Worm (Caenorhabditis elegans): ENCODE data around the gene fkb-1.

The fkb-1 gene

ce11 chrIV:11001614-11002013, 34.8 kb upstream of the fkb-1 start, which contains the start of gene F13H10.9:
F13H10.9 (plus strand) TSS chrIV:11001914.
- TF ChIP-seq egl-27 (tag; optimal IDR thresholded peaks at IDR 0.05) (no peak), nhr-23 (tag; optimal IDR thresholded peaks at IDR 0.05) (no peak), snpc-4 (tag; optimal IDR thresholded peaks at IDR 0.05) (no peak), eor-1 (tag; optimal IDR thresholded peaks at IDR 0.05) (no peak), zag-1 (tag; optimal IDR thresholded peaks at IDR 0.05) (no peak), ceh-28 (tag; optimal IDR thresholded peaks at IDR 0.05) (no peak), ama-1 (optimal IDR thresholded peaks at IDR 0.05) (no peak), nfya-1 (tag; optimal IDR thresholded peaks at IDR 0.05; ENCODE audit: insufficient read depth) (no peak), fkh-2 (tag; optimal IDR thresholded peaks at IDR 0.05) (no peak), ztf-11 (tag; optimal IDR thresholded peaks at IDR 0.05) (no peak), skn-1 (tag; optimal IDR thresholded peaks at IDR 0.05) (no peak), nhr-76 (tag; optimal IDR thresholded peaks at IDR 0.05) (no peak), unc-39 (tag; optimal IDR thresholded peaks at IDR 0.05) (no peak), daf-12 (tag; optimal IDR thresholded peaks at IDR 0.05) (no peak), sea-2 (GFP tag; optimal IDR thresholded peaks at IDR 0.05) (no peak)

DNA sequence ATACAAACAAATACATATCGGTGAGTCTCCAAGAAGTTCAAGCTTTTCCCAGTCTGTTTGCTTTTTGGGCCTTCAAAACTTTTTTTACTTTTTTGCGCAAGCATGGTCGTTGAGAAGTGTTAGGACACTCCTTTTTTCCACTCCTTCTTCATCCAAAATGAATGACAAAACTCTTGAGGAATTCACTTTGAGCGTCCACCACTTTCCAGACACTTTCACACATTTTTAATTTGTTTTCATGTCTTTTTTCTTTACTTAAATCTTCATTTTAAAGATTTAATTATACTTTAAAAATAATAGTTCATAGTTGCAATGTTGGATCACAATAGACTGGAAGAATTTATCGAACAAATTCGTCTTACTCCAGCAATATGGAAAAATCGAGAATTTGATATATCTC, 32.1 kb upstream of the fkb-1 start, which contains the start of gene F13H10.1:
TSS of gene F13H10.1 (plus strand) at position 301 of the 400 bp plus-strand sequence.
- no peak for TF ChIP-seq egl-27 (tag; optimal IDR thresholded peaks at IDR 0.05)
- TF ChIP-seq snpc-4 (tag; optimal IDR thresholded peaks at IDR 0.05) = no peak
- no peak for TF ChIP-seq nhr-237 (tag; optimal IDR thresholded peaks at IDR 0.05)
- no peak for TF ChIP-seq mml-1 (tag; optimal IDR thresholded peaks at IDR 0.05)
- TF ChIP-seq skn-1 (tag; optimal IDR thresholded peaks at IDR 0.05) = no peak

- TF ChIP-seq nhr-12 (tag; optimal IDR thresholded peaks at IDR 0.05) (no peak), ceh-9 (tag; optimal IDR thresholded peaks at IDR 0.05) (no peak), mdl-1 (tag; optimal IDR thresholded peaks at IDR 0.05) (no peak), nfya-1 (tag; optimal IDR thresholded peaks at IDR 0.05; ENCODE audit: insufficient read depth) (no peak), egl-5 (tag; optimal IDR thresholded peaks at IDR 0.05) (no peak), nhr-11 (tag; optimal IDR thresholded peaks at IDR 0.05) (peak; percentile 40)
These were observed 30.0 kb upstream of the fkb-1 start for ce11 chrIV:11006383-11006782.

DNA sequence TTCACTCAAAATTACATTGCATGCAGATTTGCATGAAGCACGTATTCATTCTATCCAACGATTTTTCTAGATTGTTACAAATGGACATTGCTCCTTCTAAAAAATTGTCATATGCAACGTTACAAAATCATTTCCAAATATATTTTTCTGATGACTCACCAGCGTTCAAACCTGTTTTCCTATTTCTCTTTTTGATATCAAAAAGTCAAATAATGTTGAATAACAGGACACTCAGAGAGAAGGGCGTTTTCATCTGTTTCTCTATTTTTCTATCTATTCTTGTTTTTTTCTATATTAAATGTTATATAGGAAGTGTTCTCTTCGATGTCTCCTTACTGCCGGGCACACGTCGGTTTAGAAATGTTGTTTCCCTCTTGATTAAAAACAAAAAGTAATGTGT, 29.5 kb upstream of the fkb-1 start:
- TF ChIP-seq hmg-11 (tag; optimal IDR thresholded peaks at IDR 0.05) = no peak

- peak; percentile 10 for TF ChIP-seq jun-1 (tag; optimal IDR thresholded peaks at IDR 0.05)
- no peak for TF ChIP-seq ztf-11 (tag; optimal IDR thresholded peaks at IDR 0.05)
- peak; percentile 1 for TF ChIP-seq nfya-1 (tag; optimal IDR thresholded peaks at IDR 0.05; ENCODE audit: insufficient read depth)
- peak; percentile 81 for TF ChIP-seq pha-4 (tag; optimal IDR thresholded peaks at IDR 0.05)
- TF ChIP-seq hmg-11 (tag; optimal IDR thresholded peaks at IDR 0.05) = peak; percentile 48
- TF ChIP-seq ceh-82 (tag; optimal IDR thresholded peaks at IDR 0.05) = no peak
- TF ChIP-seq nhr-23 (tag; optimal IDR thresholded peaks at IDR 0.05) = peak; percentile 54
- peak; percentile 20 for TF ChIP-seq nhr-25 (tag; optimal IDR thresholded peaks at IDR 0.05)
- TF ChIP-seq ama-1 (optimal IDR thresholded peaks at IDR 0.05) = no peak
- no peak for TF ChIP-seq zag-1 (tag; optimal IDR thresholded peaks at IDR 0.05)
- TF ChIP-seq fkh-2 (tag; optimal IDR thresholded peaks at IDR 0.05) = no peak
These were observed 28.1 kb upstream of the fkb-1 start for ce11 chrIV:11008255-11008654.

DNA sequence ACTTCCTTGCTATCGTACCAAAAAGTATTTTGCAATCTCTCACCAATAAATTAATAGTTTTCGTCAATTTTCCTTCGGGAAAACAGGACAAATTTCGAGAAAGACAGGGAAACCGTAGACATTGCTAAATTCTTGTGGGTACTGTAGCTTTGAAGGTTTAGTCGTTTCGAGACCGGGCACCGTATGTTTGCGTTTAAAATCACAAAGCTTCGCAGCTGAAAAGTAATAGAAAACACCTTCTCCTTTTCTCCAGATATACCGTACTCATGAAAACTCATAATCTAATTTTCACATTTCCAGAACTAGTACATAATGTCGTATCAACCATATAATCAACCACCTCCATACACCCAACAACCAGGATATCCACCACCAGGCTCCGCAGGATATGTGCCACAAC, 27.4 kb upstream of the fkb-1 start, which contains the start of gene F13H10.6:
TSS of gene F13H10.6 (plus strand) at position 301 of the 400 bp plus-strand sequence.
- no peak for TF ChIP-seq zag-1 (tag; optimal IDR thresholded peaks at IDR 0.05)

DNA sequence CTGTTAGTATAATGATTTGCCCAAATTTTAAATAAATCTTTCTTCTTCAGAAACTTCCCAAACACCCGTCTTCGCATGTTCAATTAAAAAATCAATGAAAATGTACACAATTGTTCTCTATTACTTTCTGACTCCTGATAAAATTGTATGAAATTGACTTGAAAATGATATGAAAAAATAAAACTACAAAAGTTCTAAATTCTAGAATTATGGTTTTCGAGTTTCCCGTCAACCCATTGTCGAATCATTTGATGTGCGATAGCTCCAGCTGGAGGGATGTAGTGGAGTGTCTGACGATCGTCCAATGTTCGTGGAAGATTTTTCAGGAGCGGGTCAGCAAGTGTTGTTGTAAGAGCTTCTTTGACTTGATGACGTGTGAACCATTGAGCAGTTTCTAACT, 26.5 kb upstream of the fkb-1 start:
- TF ChIP-seq fos-1 (tag; optimal IDR thresholded peaks at IDR 0.05) = no peak
- TF ChIP-seq ztf-11 (tag; optimal IDR thresholded peaks at IDR 0.05) = no peak

- TF ChIP-seq nhr-28 (tag; optimal IDR thresholded peaks at IDR 0.05) (no peak), lsy-12 (tag; optimal IDR thresholded peaks at IDR 0.05) (no peak), ZK546.5 (tag; optimal IDR thresholded peaks at IDR 0.05) (no peak), ceh-9 (tag; optimal IDR thresholded peaks at IDR 0.05) (no peak), nhr-11 (tag; optimal IDR thresholded peaks at IDR 0.05) (no peak), aly-2 (tag; optimal IDR thresholded peaks at IDR 0.05) (no peak), fkh-10 (GFP tag; optimal IDR thresholded peaks at IDR 0.05) (no peak), egl-27 (tag; optimal IDR thresholded peaks at IDR 0.05) (no peak), nhr-12 (tag; optimal IDR thresholded peaks at IDR 0.05) (no peak), sea-2 (GFP tag; optimal IDR thresholded peaks at IDR 0.05) (no peak), nhr-25 (tag; optimal IDR thresholded peaks at IDR 0.05) (no peak)
These were observed 24.5 kb upstream of the fkb-1 start, which contains the start of gene ndx-9 for ce11 chrIV:11011920-11012319. ndx-9 (minus strand) TSS chrIV:11012020.

All from whole organism, L3 larva.